Worm (Caenorhabditis elegans) whole organism, midembryonic: ENCODE results near the gene F26F4.8.

Experiments
- T22C8.4 ChIP-seq: fragments of 200-800 bp; sonication (Bioruptor generic); IDR thresholded peaks from 2 replicates; pipeline ENCODE4 v1.3.6; 2022; ENCODE audit warnings: missing genetic modification characterization, missing compliant biosample characterization
- flt-1 ChIP-seq: fragments of 200-800 bp; sonication (Bioruptor generic); IDR thresholded peaks from 2 replicates; pipeline ENCODE4 v1.3.6; 2022; ENCODE audit warnings: missing genetic modification characterization, missing compliant biosample characterization
- klf-2 ChIP-seq: fragments of 200-800 bp; sonication (Bioruptor generic); conservative IDR thresholded peaks from 2 replicates; pipeline ENCODE4 v1.3.6; 2022; ENCODE audit warnings: missing genetic modification reagents, missing genetic modification characterization, missing compliant biosample characterization
- ref-1 ChIP-seq: fragments of 200-800 bp; sonication (Bioruptor generic); conservative IDR thresholded peaks from 2 replicates; pipeline ENCODE4 v1.3.6; 2022; ENCODE audit warnings: missing genetic modification reagents, missing genetic modification characterization, missing compliant biosample characterization
- tab-1 ChIP-seq: fragments of 200-800 bp; sonication (Bioruptor generic); IDR thresholded peaks from 2 replicates; pipeline ENCODE4 v1.3.6; 2022; ENCODE audit warnings: missing genetic modification characterization, missing compliant biosample characterization

- TF ChIP-seq flt-1 (GFP tag; lab: Robert Waterston, UW): no peak
- TF ChIP-seq klf-2 (GFP tag; lab: Robert Waterston, UW): no peak
- TF ChIP-seq tab-1 (GFP tag; lab: Robert Waterston, UW): no peak
- no peak for TF ChIP-seq ref-1 (GFP tag; lab: Robert Waterston, UW)
- no peak for TF ChIP-seq T22C8.4 (GFP tag; lab: Robert Waterston, UW)
Observed at ce11 chrIII:4937022-4937421, 31.7 kb upstream of the F26F4.8 start, which contains the start of gene fsn-1.
